Worm (Caenorhabditis elegans) whole organism, L4/young adult: ENCODE results near the gene ZK1307.2.

Experiments used
- W03F9.2 ChIP-seq: fragments of 150-350 bp; optimal IDR thresholded peaks from 2 replicates; lab custom pipeline; 2014; ENCODE audit warnings: missing biosample characterization, missing genetic modification characterization
- dao-5 ChIP-seq: sonication (generic microtip); optimal IDR thresholded peaks from 2 replicates; lab custom pipeline; 2016; ENCODE audit warnings: missing genotype, missing genetic modification characterization, moderate library complexity, missing compliant biosample characterization
- him-1 ChIP-seq: sonication (generic microtip); optimal IDR thresholded peaks from 2 replicates; lab custom pipeline; 2016; ENCODE audit warnings: missing genotype, missing genetic modification reagents, missing genetic modification characterization, missing compliant biosample characterization

- TF ChIP-seq W03F9.2 (tag; lab: Kevin White, UChicago) (no peak), dao-5 (tag; lab: Kevin White, UChicago) (no peak), him-1 (tag; lab: Kevin White, UChicago) (no peak)
Observed at ce11 chrII:9617902-9618245, 35.9 kb downstream of the ZK1307.2 start.
